Fruit fly (Drosophila melanogaster): ENCODE data around the gene CG34176.

CG34176 gene

DNA sequence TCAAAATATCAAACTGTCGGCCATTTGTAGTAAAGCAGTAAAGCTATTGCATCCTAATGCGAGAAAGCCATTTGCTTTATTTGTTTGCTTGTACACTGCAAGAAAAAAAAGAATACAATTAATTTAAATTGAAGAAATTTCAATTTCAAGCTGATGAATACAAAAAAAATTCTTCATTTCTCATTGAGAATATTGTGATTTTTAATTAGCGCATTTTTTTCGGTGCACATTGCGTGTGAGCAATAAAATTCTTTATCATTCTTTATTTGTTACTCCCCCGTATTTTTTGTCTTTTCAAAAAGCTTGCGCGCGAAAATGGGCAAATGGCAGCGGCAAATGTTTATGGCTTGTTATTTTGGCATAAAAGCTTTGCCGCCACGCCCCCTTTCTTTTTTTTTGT, 8.2 kb downstream of the CG34176 start:
- TF ChIP-seq CG15710 (tag; optimal IDR thresholded peaks at IDR 0.05) (no peak), CG9948 (tag; optimal IDR thresholded peaks at IDR 0.05) (no peak), CG12605 (GFP tag; IDR thresholded peaks at IDR 0.05) (no peak), Snoo (tag; optimal IDR thresholded peaks at IDR 0.05) (no peak), CG14655 (GFP tag; optimal IDR thresholded peaks at IDR 0.05) (no peak), fd96Ca (GFP tag; IDR thresholded peaks at IDR 0.05) (no peak), rn (GFP tag; IDR thresholded peaks at IDR 0.05) (no peak), D1 (tag; optimal IDR thresholded peaks at IDR 0.05) (no peak), Pif1A (GFP tag; optimal IDR thresholded peaks at IDR 0.05) (no peak), Ets98B (GFP tag; IDR thresholded peaks at IDR 0.05) (no peak), CG13204 (GFP tag; optimal IDR thresholded peaks at IDR 0.05) (no peak), CG10348 (GFP tag; IDR thresholded peaks at IDR 0.05) (no peak), CG32121 (GFP tag; IDR thresholded peaks at IDR 0.05) (no peak), CG8159 (tag; optimal IDR thresholded peaks at IDR 0.05) (no peak)

dm6 chr2L:4019198-4019597, 15.3 kb downstream of the CG34176 start:
- TF ChIP-seq CG15710 (tag; optimal IDR thresholded peaks at IDR 0.05) (no peak), Pif1A (GFP tag; optimal IDR thresholded peaks at IDR 0.05) (no peak), Pif1B (GFP tag; optimal IDR thresholded peaks at IDR 0.05) (no peak), CG4496 (GFP tag; IDR thresholded peaks at IDR 0.05) (no peak), CG13204 (GFP tag; optimal IDR thresholded peaks at IDR 0.05) (no peak), EcR (GFP tag; optimal IDR thresholded peaks at IDR 0.05) (no peak), Ets98B (GFP tag; IDR thresholded peaks at IDR 0.05) (no peak), CG12605 (GFP tag; IDR thresholded peaks at IDR 0.05) (no peak), fd96Ca (GFP tag; IDR thresholded peaks at IDR 0.05) (no peak), D1 (tag; optimal IDR thresholded peaks at IDR 0.05) (no peak), CG34367 (tag; optimal IDR thresholded peaks at IDR 0.05) (no peak), CG9948 (tag; optimal IDR thresholded peaks at IDR 0.05) (no peak), rn (GFP tag; IDR thresholded peaks at IDR 0.05) (no peak), CG14655 (GFP tag; optimal IDR thresholded peaks at IDR 0.05) (no peak), gl (tag; optimal IDR thresholded peaks at IDR 0.05) (no peak)

DNA sequence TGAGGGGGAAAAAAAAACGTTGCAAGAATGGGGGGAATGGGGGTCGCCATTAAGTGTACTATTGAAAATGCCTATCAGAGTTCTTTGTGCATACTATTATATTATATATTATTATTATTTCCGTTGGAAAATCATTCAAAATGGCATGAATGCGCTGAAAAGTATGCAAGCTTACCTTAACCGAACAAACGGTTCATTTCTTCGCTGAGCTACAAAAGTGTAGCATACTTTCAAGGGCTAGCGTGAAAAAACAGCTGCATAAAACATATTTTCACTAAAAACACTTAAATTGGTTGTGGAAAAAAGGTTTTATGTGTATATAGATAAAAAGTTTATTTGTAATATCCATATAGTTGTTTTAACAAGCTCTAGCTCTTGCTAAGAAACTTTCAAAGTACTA, 15.9 kb downstream of the CG34176 start:
- TF ChIP-seq D1 (tag; optimal IDR thresholded peaks at IDR 0.05) (peak; percentile 38), fd96Ca (GFP tag; IDR thresholded peaks at IDR 0.05) (no peak)

- no peak for TF ChIP-seq Ets98B (GFP tag; IDR thresholded peaks at IDR 0.05)
- no peak for TF ChIP-seq CG8301 (tag; optimal IDR thresholded peaks at IDR 0.05)
- TF ChIP-seq EcR (GFP tag; optimal IDR thresholded peaks at IDR 0.05) = no peak
- TF ChIP-seq CG32121 (GFP tag; IDR thresholded peaks at IDR 0.05) = no peak
- no peak for TF ChIP-seq CG4496 (GFP tag; IDR thresholded peaks at IDR 0.05)
- TF ChIP-seq CG34367 (tag; optimal IDR thresholded peaks at IDR 0.05) = no peak
- TF ChIP-seq CG8159 (tag; optimal IDR thresholded peaks at IDR 0.05) = no peak
- no peak for TF ChIP-seq rn (GFP tag; IDR thresholded peaks at IDR 0.05)
- TF ChIP-seq CG17806 (tag; optimal IDR thresholded peaks at IDR 0.05) = no peak
- TF ChIP-seq CG13204 (GFP tag; optimal IDR thresholded peaks at IDR 0.05) = no peak
- no peak for TF ChIP-seq CG10348 (GFP tag; IDR thresholded peaks at IDR 0.05)
- TF ChIP-seq CG14655 (GFP tag; optimal IDR thresholded peaks at IDR 0.05) = no peak
- TF ChIP-seq Pif1A (GFP tag; optimal IDR thresholded peaks at IDR 0.05) = no peak
- TF ChIP-seq fd96Ca (GFP tag; IDR thresholded peaks at IDR 0.05) = no peak
Measured at dm6 chr2L:4020188-4020587, 16.3 kb downstream of the CG34176 start.

DNA sequence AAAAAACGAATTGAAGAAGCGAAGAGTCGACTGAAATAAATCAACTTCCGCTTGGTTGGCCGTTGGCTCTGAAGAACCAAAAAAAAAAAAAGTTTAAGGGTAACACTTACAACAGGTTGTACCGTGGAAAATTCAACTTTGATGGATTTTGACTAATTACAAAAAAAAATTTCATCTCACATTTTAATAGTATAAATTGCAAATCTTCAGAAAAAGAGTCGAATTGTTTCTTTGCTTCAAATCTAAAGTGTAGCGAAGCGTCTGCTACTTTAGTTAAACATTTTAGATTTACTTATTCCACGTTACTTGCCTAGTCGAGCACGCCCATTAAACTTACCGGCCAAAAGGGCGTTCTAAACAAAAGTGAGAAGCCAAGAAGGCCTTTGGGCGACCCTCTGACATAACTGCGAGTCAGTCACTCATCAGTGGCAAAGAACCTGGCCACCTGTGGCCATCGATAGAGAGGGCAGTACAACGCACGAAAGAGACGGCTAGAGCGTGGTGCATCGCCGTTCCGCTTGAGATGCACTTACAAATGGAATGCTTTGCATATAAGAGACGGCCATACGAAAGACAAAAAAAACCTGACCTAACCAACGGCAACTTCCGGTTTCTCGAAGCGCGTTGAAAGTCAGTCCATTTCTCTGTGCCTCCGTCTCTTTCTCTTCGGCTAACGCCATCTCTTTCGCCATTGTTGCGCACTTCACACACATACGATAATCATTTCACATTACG, 17.9 kb downstream of the CG34176 start:
- TF ChIP-seq EcR (GFP tag; optimal IDR thresholded peaks at IDR 0.05) (no peak), CG14655 (GFP tag; optimal IDR thresholded peaks at IDR 0.05) (peak; percentile 37), Pif1A (GFP tag; optimal IDR thresholded peaks at IDR 0.05) (no peak)

- TF ChIP-seq rn (GFP tag; IDR thresholded peaks at IDR 0.05) (no peak), Pif1A (GFP tag; optimal IDR thresholded peaks at IDR 0.05) (no peak)
Measured at dm6 chr2L:4023312-4023926, 19.5 kb downstream of the CG34176 start.

- TF ChIP-seq CG4496 (GFP tag; IDR thresholded peaks at IDR 0.05) (peak; percentile 14; the same call in 1 of the 3 replicates), Snoo (tag; optimal IDR thresholded peaks at IDR 0.05) (no peak), CG8301 (tag; optimal IDR thresholded peaks at IDR 0.05) (no peak), Pif1B (GFP tag; optimal IDR thresholded peaks at IDR 0.05) (no peak), CG13204 (GFP tag; optimal IDR thresholded peaks at IDR 0.05) (no peak)
Measured at dm6 chr2L:4025077-4025476, 21.2 kb downstream of the CG34176 start.
